Fruit fly (Drosophila melanogaster): ENCODE measurements around the gene CG15387.

Gene CG15387

DNA sequence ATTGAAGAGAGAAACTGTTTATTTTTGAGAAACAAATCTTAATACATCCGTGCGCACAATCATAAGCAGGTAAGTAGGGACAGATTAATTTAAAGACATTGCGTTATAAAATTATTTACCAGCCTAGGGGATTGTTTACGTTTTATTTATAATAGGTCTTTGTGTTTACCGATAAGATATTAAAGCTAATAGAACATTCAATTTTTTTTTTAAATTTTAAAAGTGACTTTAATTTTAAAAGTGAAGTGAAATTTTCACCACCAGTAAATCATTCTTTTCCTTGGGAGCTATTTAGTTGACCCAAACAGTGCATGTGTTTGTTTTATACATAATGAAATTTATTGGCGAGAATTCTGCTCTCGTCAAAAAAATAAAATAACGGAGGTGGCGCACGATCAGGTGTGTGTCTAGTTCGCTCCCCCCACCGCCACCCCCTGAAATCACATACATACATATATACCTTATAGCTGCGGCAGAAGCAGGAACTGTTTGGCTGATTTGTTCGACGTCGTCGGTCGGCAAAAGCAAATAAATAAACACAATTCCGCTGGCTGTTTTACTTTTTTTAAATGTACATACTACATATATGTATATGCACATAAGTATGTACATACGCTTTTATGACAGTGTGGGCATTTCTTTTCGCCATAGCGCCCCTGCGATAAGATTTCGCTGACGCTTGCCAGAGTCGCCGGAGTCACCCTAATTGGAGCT, 50.0 kb downstream of the CG15387 start (continued):
- TF ChIP-seq nmo (GFP tag; optimal IDR thresholded peaks at IDR 0.05) (peak; percentile 51), H2.0 (GFP tag; IDR thresholded peaks at IDR 0.05) (no peak; the same call in 1 of the 2 replicates), Lim3 (GFP tag; IDR thresholded peaks at IDR 0.05) (no peak), CG9876 (GFP tag; optimal IDR thresholded peaks at IDR 0.05) (no peak), Tbp (GFP tag; optimal IDR thresholded peaks at IDR 0.05) (no peak), cas (GFP tag; IDR thresholded peaks at IDR 0.05) (no peak), Ets97D (GFP tag; optimal IDR thresholded peaks at IDR 0.05) (no peak), CG32767 (GFP tag; IDR thresholded peaks at IDR 0.05) (no peak), CG13894 (tag; optimal IDR thresholded peaks at IDR 0.05) (peak; percentile 27), CG2875 (GFP tag; optimal IDR thresholded peaks at IDR 0.05) (no peak), Ets65A (GFP tag) (no peak), CG2202 (tag; optimal IDR thresholded peaks at IDR 0.05) (no peak), ERR (GFP tag; optimal IDR thresholded peaks at IDR 0.05) (no peak), CG10267 (tag; optimal IDR thresholded peaks at IDR 0.05) (peak; percentile 17), Dip3 (GFP tag; optimal IDR thresholded peaks at IDR 0.05) (peak; percentile 26), oc (tag; optimal IDR thresholded peaks at IDR 0.05) (no peak), CG1792 (GFP tag; optimal IDR thresholded peaks at IDR 0.05) (no peak), CG6813 (GFP tag; optimal IDR thresholded peaks at IDR 0.05) (no peak), kah (GFP tag; optimal IDR thresholded peaks at IDR 0.05) (no peak), ranshi (GFP tag; IDR thresholded peaks at IDR 0.05) (no peak), stwl (tag; optimal IDR thresholded peaks at IDR 0.05) (no peak), CG3838 (GFP tag; optimal IDR thresholded peaks at IDR 0.05) (no peak), CG3407 (GFP tag; optimal IDR thresholded peaks at IDR 0.05) (no peak), Camta (GFP tag; optimal IDR thresholded peaks at IDR 0.05) (no peak), BEAF-32 (GFP tag; optimal IDR thresholded peaks at IDR 0.05) (no peak), Aef1 (GFP tag; IDR thresholded peaks at IDR 0.05) (no peak), gcm2 (GFP tag; optimal IDR thresholded peaks at IDR 0.05) (no peak), CG17361 (GFP tag; IDR thresholded peaks at IDR 0.05) (peak; percentile 62; the same call in 2 of the 3 replicates), chinmo (GFP tag; IDR thresholded peaks at IDR 0.05; ENCODE audit: partially characterized antibody) (peak; percentile 67; the same call in 1 of the 4 replicates), CG12769 (tag; optimal IDR thresholded peaks at IDR 0.05) (peak; percentile 50), dan (GFP tag; IDR thresholded peaks at IDR 0.05) (no peak), CG10147 (GFP tag; optimal IDR thresholded peaks at IDR 0.05) (peak; percentile 26), cato (GFP tag; optimal IDR thresholded peaks at IDR 0.05; ENCODE audit: borderline replicate concordance) (no peak), fd64A (GFP tag; optimal IDR thresholded peaks at IDR 0.05) (no peak), ap (GFP tag; IDR thresholded peaks at IDR 0.05) (no peak), pan (optimal IDR thresholded peaks at IDR 0.05) (no peak), pan (GFP tag; optimal IDR thresholded peaks at IDR 0.05 in 1 of 2, IDR thresholded peaks at IDR 0.05 in 1 of 2) (peak in 1 of 2 experiments; percentile 46), CG1603 (tag; optimal IDR thresholded peaks at IDR 0.05) (no peak), hkb (optimal IDR thresholded peaks at IDR 0.05) (no peak), hkb (GFP tag; IDR thresholded peaks at IDR 0.05) (no peak), CG14860 (GFP tag; IDR thresholded peaks at IDR 0.05; ENCODE audit: partially characterized antibody) (no peak), CG12071 (GFP tag; optimal IDR thresholded peaks at IDR 0.05) (no peak), sd (tag; optimal IDR thresholded peaks at IDR 0.05) (no peak), trh (GFP tag; optimal IDR thresholded peaks at IDR 0.05) (no peak), bbx (GFP tag; IDR thresholded peaks at IDR 0.05; ENCODE audit: partially characterized antibody) (no peak), ab (GFP tag; optimal IDR thresholded peaks at IDR 0.05) (no peak), Lpt (GFP tag; optimal IDR thresholded peaks at IDR 0.05) (no peak), btn (GFP tag; optimal IDR thresholded peaks at IDR 0.05) (no peak), Drgx (GFP tag; IDR thresholded peaks at IDR 0.05) (peak; percentile 52; the same call in 1 of the 2 replicates), CrebB (tag; optimal IDR thresholded peaks at IDR 0.05) (no peak), tap (tag; optimal IDR thresholded peaks at IDR 0.05) (peak; percentile 15)

Data from whole organism, embryonic.